Fruit fly (Drosophila melanogaster): ENCODE data around the gene jp.
A peak's percentile ranks its signal among the peaks of the same experiment; 100 is the strongest.

The jp gene

DNA sequence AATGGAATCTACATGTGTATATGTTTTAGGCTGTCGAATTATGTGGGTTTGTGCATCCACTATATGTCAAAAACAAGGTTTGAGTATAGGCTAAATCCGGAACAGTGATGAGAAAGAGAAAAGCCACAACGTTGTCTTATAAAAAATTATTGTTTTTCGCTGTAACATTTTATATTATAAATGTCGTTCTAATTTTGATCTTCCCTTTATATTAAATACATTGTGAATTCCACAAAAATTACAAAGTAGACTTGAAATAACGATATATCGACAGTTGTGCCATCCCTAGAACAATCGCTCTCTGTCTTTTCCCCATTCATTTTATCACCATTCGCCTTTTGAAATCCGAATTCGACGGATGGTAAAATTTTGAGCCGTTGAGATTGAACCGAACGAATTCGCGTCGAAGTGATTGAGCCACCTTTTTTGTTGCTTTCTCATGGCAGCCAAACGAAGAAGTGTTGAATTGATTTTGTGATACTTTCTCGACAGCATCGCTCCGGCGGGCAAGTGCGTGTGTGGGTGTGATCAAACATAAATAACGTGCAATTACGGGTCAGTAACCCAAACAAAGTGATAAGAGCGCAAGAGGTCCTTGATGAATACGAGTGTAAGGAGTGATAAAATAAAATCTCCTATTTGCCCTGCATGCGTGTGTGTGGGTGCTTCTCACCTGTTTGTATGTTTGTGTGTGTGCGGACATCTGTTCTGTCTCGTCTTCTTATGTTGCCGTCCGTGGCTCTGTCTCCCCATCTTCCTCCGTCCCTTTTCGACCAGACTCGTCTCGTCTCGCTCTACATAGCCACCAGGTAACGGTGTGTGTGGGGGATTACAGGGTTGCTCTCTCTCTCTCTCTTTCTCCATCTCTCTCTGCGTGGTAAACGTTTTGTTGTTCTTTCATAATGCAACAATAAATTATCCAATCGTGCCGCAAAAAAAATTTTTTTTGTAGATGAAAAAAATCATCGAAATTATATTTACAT is 45.4 kb downstream of the jp start, which contains the start of gene Oatp30B (continued):
- TF ChIP-seq esg (GFP tag; conservative IDR thresholded peaks at IDR 0.05): peak; percentile 93
- TF ChIP-seq CG12104 (GFP tag; optimal IDR thresholded peaks at IDR 0.05): peak; percentile 95
- peak; percentile 94 for TF ChIP-seq CG1233 (GFP tag; optimal IDR thresholded peaks at IDR 0.05)
- TF ChIP-seq CG1832 (GFP tag; optimal IDR thresholded peaks at IDR 0.05): peak; percentile 82
- peak; percentile 93 for TF ChIP-seq CG32767 (GFP tag; IDR thresholded peaks at IDR 0.05)
- peak; percentile 58 for TF ChIP-seq CG6654 (GFP tag; optimal IDR thresholded peaks at IDR 0.05)
- TF ChIP-seq CG7372 (GFP tag; IDR thresholded peaks at IDR 0.05): peak; percentile 97
- TF ChIP-seq Mad (GFP tag; optimal IDR thresholded peaks at IDR 0.05): peak; percentile 94
- peak; percentile 85 for TF ChIP-seq Hand (GFP tag; optimal IDR thresholded peaks at IDR 0.05)
- peak; percentile 94 for TF ChIP-seq wor (GFP tag; IDR thresholded peaks at IDR 0.05)
- TF ChIP-seq CG1024 (GFP tag; IDR thresholded peaks at IDR 0.05): peak; percentile 89
- TF ChIP-seq klu (GFP tag; IDR thresholded peaks at IDR 0.05): peak; percentile 96
- peak; percentile 98 for TF ChIP-seq CG17829 (tag; optimal IDR thresholded peaks at IDR 0.05)
- TF ChIP-seq Dip3 (GFP tag; optimal IDR thresholded peaks at IDR 0.05): peak; percentile 94
- TF ChIP-seq CG15601 (tag; optimal IDR thresholded peaks at IDR 0.05): peak; percentile 95
- peak; percentile 92 for TF ChIP-seq ssp (GFP tag; IDR thresholded peaks at IDR 0.05)
- TF ChIP-seq Fer2 (tag; optimal IDR thresholded peaks at IDR 0.05): peak; percentile 96
- peak; percentile 96 for TF ChIP-seq grau (tag; optimal IDR thresholded peaks at IDR 0.05)
- TF ChIP-seq Dll (GFP tag; IDR thresholded peaks at IDR 0.05; ENCODE audit: partially characterized antibody): peak; percentile 100
- TF ChIP-seq CG7839 (tag; optimal IDR thresholded peaks at IDR 0.05): peak; percentile 96
- peak; percentile 91 for TF ChIP-seq CG9876 (GFP tag; optimal IDR thresholded peaks at IDR 0.05)
- TF ChIP-seq lab (GFP tag; optimal IDR thresholded peaks at IDR 0.05): peak; percentile 98
- TF ChIP-seq dysf (GFP tag; IDR thresholded peaks at IDR 0.05): peak; percentile 97
- peak; percentile 98 for TF ChIP-seq Lhr (GFP tag; optimal IDR thresholded peaks at IDR 0.05)
- peak; percentile 96 for TF ChIP-seq CG18262 (tag; optimal IDR thresholded peaks at IDR 0.05)
- TF ChIP-seq CG18619 (GFP tag; optimal IDR thresholded peaks at IDR 0.05): peak; percentile 93
- no peak for TF ChIP-seq lov (optimal IDR thresholded peaks at IDR 0.05)
- TF ChIP-seq lov (GFP tag; IDR thresholded peaks at IDR 0.05): peak; percentile 97
- peak; percentile 97 for TF ChIP-seq mam (GFP tag; optimal IDR thresholded peaks at IDR 0.05)
- peak; percentile 95 for TF ChIP-seq Rx (GFP tag; IDR thresholded peaks at IDR 0.05)
- peak; percentile 89; the same call in 2 of the 3 replicates for TF ChIP-seq mld (GFP tag; IDR thresholded peaks at IDR 0.05; ENCODE audit: partially characterized antibody)
- TF ChIP-seq H15 (GFP tag; IDR thresholded peaks at IDR 0.05): peak; percentile 97
- TF ChIP-seq CG11456 (GFP tag; IDR thresholded peaks at IDR 0.05): peak; percentile 98
- peak; percentile 96 for TF ChIP-seq Hr51 (GFP tag; optimal IDR thresholded peaks at IDR 0.05)

DNA sequence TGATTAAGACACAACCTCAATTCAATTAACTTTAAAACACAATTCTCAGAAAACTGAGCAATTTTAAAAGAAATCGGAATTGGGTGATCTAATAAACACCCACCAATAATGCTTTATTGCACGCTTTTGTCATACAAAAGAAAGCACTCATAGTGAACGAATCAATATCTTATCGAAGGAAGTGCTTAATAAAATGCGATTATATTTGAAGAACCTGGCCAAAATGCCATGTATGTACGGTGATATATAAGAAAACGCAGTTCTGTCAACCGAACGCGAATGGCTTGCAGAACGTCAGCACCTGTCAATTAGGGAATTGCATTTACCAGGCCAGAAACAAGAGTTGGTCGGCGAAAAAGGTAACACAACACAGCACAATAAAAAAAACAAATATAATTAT is 52.8 kb downstream of the jp start:
- no peak for TF ChIP-seq slou (GFP tag; optimal IDR thresholded peaks at IDR 0.05)
- TF ChIP-seq Hr51 (GFP tag; optimal IDR thresholded peaks at IDR 0.05): no peak
- no peak for TF ChIP-seq CG10959 (GFP tag; IDR thresholded peaks at IDR 0.05)
- no peak for TF ChIP-seq Aef1 (GFP tag; IDR thresholded peaks at IDR 0.05)
- no peak for TF ChIP-seq prd (optimal IDR thresholded peaks at IDR 0.05)
- no peak for TF ChIP-seq prd (GFP tag; IDR thresholded peaks at IDR 0.05)
- TF ChIP-seq Med (GFP tag): no peak
- TF ChIP-seq CG9215 (GFP tag; IDR thresholded peaks at IDR 0.05): no peak
- no peak for TF ChIP-seq CG4424 (GFP tag; optimal IDR thresholded peaks at IDR 0.05)
- TF ChIP-seq CG10565 (GFP tag; optimal IDR thresholded peaks at IDR 0.05): no peak
- no peak for TF ChIP-seq Hr3 (GFP tag; optimal IDR thresholded peaks at IDR 0.05)
- no peak for TF ChIP-seq nau (GFP tag; optimal IDR thresholded peaks at IDR 0.05)
- no peak for TF ChIP-seq CG9932 (GFP tag; IDR thresholded peaks at IDR 0.05)
- TF ChIP-seq bbx (GFP tag; IDR thresholded peaks at IDR 0.05; ENCODE audit: partially characterized antibody): no peak
- no peak for TF ChIP-seq CG3065 (GFP tag; optimal IDR thresholded peaks at IDR 0.05)
- TF ChIP-seq exex (tag; optimal IDR thresholded peaks at IDR 0.05): peak; percentile 44
- peak; percentile 25 for TF ChIP-seq sens (GFP tag)
- no peak for TF ChIP-seq CG17359 (tag; optimal IDR thresholded peaks at IDR 0.05)

All from whole organism, embryonic.